Worm (Caenorhabditis elegans) whole organism, L4/young adult: ENCODE results near the gene T08G3.6.

Experiments
- W03F9.2 ChIP-seq: fragments of 150-350 bp; optimal IDR thresholded peaks from 2 replicates; lab custom pipeline; 2014; ENCODE audit warnings: missing biosample characterization, missing genetic modification characterization
- dao-5 ChIP-seq: sonication (generic microtip); optimal IDR thresholded peaks from 2 replicates; lab custom pipeline; 2016; ENCODE audit warnings: missing genotype, missing genetic modification characterization, moderate library complexity, missing compliant biosample characterization
- him-1 ChIP-seq: sonication (generic microtip); optimal IDR thresholded peaks from 2 replicates; lab custom pipeline; 2016; ENCODE audit warnings: missing genotype, missing genetic modification reagents, missing genetic modification characterization, missing compliant biosample characterization

DNA sequence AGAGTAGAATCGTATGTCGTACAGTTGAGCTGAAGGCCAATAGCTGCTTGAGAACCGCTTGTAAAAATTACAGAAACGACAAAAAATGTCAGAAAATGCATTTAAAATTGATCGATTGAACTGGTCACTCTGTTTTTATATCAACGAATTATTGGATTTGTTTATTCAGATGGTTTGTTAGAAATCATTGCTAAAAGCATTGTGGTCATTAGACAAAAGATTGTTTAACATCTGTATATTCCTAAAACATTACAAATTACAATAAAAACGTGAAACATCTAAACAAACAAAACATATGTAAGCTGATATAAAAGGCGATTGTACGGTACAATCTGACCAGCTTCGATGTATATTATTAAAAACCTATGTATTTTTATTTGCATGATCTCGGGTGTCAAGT lies 10.3 kb upstream of the T08G3.6 start, which contains the start of the genes F26D2.13 and F26D2.14:
- TF ChIP-seq him-1 (tag; lab: Kevin White, UChicago) (no peak), W03F9.2 (tag; lab: Kevin White, UChicago) (no peak), dao-5 (no peak)
